Fruit fly (Drosophila melanogaster) Kc167 (cell line): ENCODE results near the gene CG32181.

Experiments
- Myc ChIP-seq: fragments of >200 bp; optimal IDR thresholded peaks from 2 replicates; lab custom pipeline; 2017; ENCODE audit warnings: missing external identifiers
- Sin3A ChIP-seq: fragments of >200 bp; optimal IDR thresholded peaks from 2 replicates; lab custom pipeline; 2018; ENCODE audit warnings: missing external identifiers
- h ChIP-seq: fragments of >200 bp; optimal IDR thresholded peaks from 3 replicates; lab custom pipeline; 2018; ENCODE audit warnings: missing external identifiers
- insv ChIP-seq: fragments of >200 bp; optimal IDR thresholded peaks from 3 replicates; lab custom pipeline; 2018; ENCODE audit warnings: missing external identifiers
- psq ChIP-seq: fragments of >200 bp; optimal IDR thresholded peaks from 2 replicates; lab custom pipeline; 2017; ENCODE audit warnings: missing external identifiers
- ttk ChIP-seq: sonication (Bioruptor generic); optimal IDR thresholded peaks from 2 replicates; lab custom pipeline; 2017; ENCODE audit warnings: missing external identifiers

CG32181 gene

dm6 chr3L:17759072-17759747 lies at the start of gene CG32181:
TSS of gene CG32181 (plus strand) at chr3L:17759697.
- TF ChIP-seq Sin3A (no peak), psq (no peak), insv (lab: Kevin White, UChicago) (no peak), ttk (lab: Kevin White, UChicago) (no peak), h (lab: Kevin White, UChicago) (no peak), Myc (lab: Kevin White, UChicago) (no peak)

dm6 chr3L:17719754-17720153 lies 39.7 kb upstream of the CG32181 start, which contains the start of gene CheB74a:
TSS of gene CheB74a (minus strand) at chr3L:17719854.
- TF ChIP-seq Sin3A (no peak), Myc (lab: Kevin White, UChicago) (no peak), psq (no peak), insv (lab: Kevin White, UChicago) (no peak), h (lab: Kevin White, UChicago) (no peak), ttk (lab: Kevin White, UChicago) (no peak)

dm6 chr3L:17729278-17729677 lies 30.2 kb upstream of the CG32181 start, which contains the start of gene CG6052:
TSS of gene CG6052 (minus strand) at chr3L:17729378.
- TF ChIP-seq insv (lab: Kevin White, UChicago) (no peak), h (lab: Kevin White, UChicago) (no peak), Myc (lab: Kevin White, UChicago) (no peak)

dm6 chr3L:17739627-17740026 lies 19.9 kb upstream of the CG32181 start:
- TF ChIP-seq psq (no peak), ttk (lab: Kevin White, UChicago) (no peak), insv (lab: Kevin White, UChicago) (no peak), Myc (lab: Kevin White, UChicago) (no peak), Sin3A (no peak)

dm6 chr3L:17740471-17740870 lies 19.0 kb upstream of the CG32181 start, which contains the start of gene CG7460:
TSS of gene CG7460 (plus strand) at chr3L:17740540.
- TF ChIP-seq psq (no peak), Sin3A (no peak), ttk (lab: Kevin White, UChicago) (no peak)

dm6 chr3L:17742531-17742930 lies 17.0 kb upstream of the CG32181 start:
- TF ChIP-seq Myc (lab: Kevin White, UChicago) (no peak), ttk (lab: Kevin White, UChicago) (no peak), psq (no peak), insv (lab: Kevin White, UChicago) (no peak)

- no peak for TF ChIP-seq h (lab: Kevin White, UChicago)
- no peak for TF ChIP-seq ttk (lab: Kevin White, UChicago)
- no peak for TF ChIP-seq Myc (lab: Kevin White, UChicago)
- TF ChIP-seq psq: no peak
- no peak for TF ChIP-seq Sin3A
- TF ChIP-seq insv (lab: Kevin White, UChicago): no peak
Measured at dm6 chr3L:17746760-17747159, 12.7 kb upstream of the CG32181 start, which contains the start of gene CG6034. TSS of gene CG6034 (minus strand) at chr3L:17746860.

dm6 chr3L:17750488-17750887 lies 9.0 kb upstream of the CG32181 start, which contains the start of gene Adgf-B:
TSS of gene Adgf-B (minus strand) at chr3L:17750588.
- no peak for TF ChIP-seq ttk (lab: Kevin White, UChicago)
- no peak for TF ChIP-seq psq
- TF ChIP-seq Myc (lab: Kevin White, UChicago): no peak
- no peak for TF ChIP-seq insv (lab: Kevin White, UChicago)
- no peak for TF ChIP-seq h (lab: Kevin White, UChicago)
- TF ChIP-seq Sin3A: no peak

- TF ChIP-seq Myc (lab: Kevin White, UChicago) (no peak), h (lab: Kevin White, UChicago) (no peak), insv (lab: Kevin White, UChicago) (no peak), ttk (lab: Kevin White, UChicago) (no peak), psq (no peak), Sin3A (no peak)
Measured at dm6 chr3L:17754285-17754684, 5.2 kb upstream of the CG32181 start.

- TF ChIP-seq h (lab: Kevin White, UChicago) (no peak), Myc (lab: Kevin White, UChicago) (no peak), Sin3A (no peak), insv (lab: Kevin White, UChicago) (no peak), psq (no peak), ttk (lab: Kevin White, UChicago) (no peak)
Measured at dm6 chr3L:17757156-17758083, 2.1 kb upstream of the CG32181 start.

- no peak for TF ChIP-seq psq
Measured at dm6 chr3L:17758084-17758211, 1.5 kb upstream of the CG32181 start, which contains the start of gene CG32182. TSS of gene CG32182 (plus strand) at chr3L:17758112.

dm6 chr3L:17763987-17764386 lies 4.5 kb downstream of the CG32181 start, which contains the start of the genes Adgf-A and Adgf-A2:
TSS of gene Adgf-A (minus strand) at chr3L:17764158.
TSS of gene Adgf-A2 (minus strand) at chr3L:17764158.
- TF ChIP-seq insv (lab: Kevin White, UChicago) (no peak), Myc (lab: Kevin White, UChicago) (no peak), h (lab: Kevin White, UChicago) (no peak), psq (no peak), Sin3A (no peak), ttk (lab: Kevin White, UChicago) (no peak)
